Fruit fly (Drosophila melanogaster): Measurements from ENCODE around the gene STUB1.

DNA sequence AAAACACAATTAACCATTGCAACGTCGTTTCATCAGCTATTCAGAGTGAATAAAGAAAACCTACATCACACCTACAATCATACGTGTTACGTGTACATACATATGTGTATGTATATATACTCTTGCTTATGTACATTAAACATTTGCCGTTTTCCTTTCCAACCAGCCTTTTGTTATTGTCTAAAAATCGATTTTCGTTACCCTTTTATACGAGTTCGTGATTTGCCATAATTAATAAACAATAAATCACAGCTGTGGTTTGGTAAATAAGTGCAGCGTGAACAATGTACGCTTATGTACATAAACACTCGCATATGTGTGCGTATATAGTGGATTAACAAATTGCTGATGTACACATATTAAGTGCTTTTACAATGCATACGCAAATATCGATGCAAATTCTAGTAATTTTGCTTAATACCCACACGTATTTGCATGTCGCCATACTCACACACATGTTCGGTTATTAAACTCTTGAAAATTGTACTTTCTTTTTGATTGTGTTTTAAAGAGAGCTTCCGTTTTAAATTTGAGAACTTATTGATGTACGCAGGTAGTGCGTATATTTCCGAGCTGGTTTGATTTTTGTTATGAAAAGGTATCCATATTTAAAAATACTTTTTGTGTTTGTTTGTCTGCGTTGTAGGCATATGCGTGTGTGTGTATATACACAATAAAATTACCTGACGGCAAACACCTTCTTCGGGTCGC, 40.3 kb upstream of the STUB1 start:
- TF ChIP-seq CG8478 (optimal IDR thresholded peaks at IDR 0.05) (no peak), CTCF (optimal IDR thresholded peaks at IDR 0.05) (no peak)

Data from S2 (cell line).